Worm (Caenorhabditis elegans) whole organism, early embryonic: ENCODE results near the gene nhr-176.

Experiments used
- F13C5.2 ChIP-seq: sonication (generic microtip); optimal IDR thresholded peaks from 2 replicates; lab custom pipeline; 2017; ENCODE audit warnings: mild to moderate bottlenecking, missing genetic modification characterization, inconsistent platforms, missing compliant biosample characterization
- ama-1 ChIP-seq: fragments of 150-350 bp; optimal IDR thresholded peaks from 2 replicates; lab custom pipeline; 2014
- ceh-36 ChIP-seq: sonication (generic microtip); optimal IDR thresholded peaks from 2 replicates; lab custom pipeline; 2016; ENCODE audit warnings: missing genetic modification characterization, inconsistent platforms, missing compliant biosample characterization
- hmbx-1 ChIP-seq: sonication (generic microtip); optimal IDR thresholded peaks from 2 replicates; lab custom pipeline; 2016; ENCODE audit warnings: mild to moderate bottlenecking, missing genetic modification characterization, missing compliant biosample characterization
- hmg-4 ChIP-seq: fragments of 200-800 bp; sonication (Bioruptor generic); optimal IDR thresholded peaks from 2 replicates; lab custom pipeline; 2018; ENCODE audit warnings: mild to moderate bottlenecking, missing genetic modification characterization, missing compliant biosample characterization
- hnd-1 ChIP-seq: sonication (generic microtip); optimal IDR thresholded peaks from 2 replicates; lab custom pipeline; 2016; ENCODE audit warnings: missing genetic modification characterization, missing compliant biosample characterization
- tbx-37 ChIP-seq: fragments of 200-800 bp; sonication (Bioruptor generic); conservative IDR thresholded peaks from 2 replicates; pipeline ENCODE4 v1.3.6; 2022; ENCODE audit warnings: missing genetic modification reagents, missing genetic modification characterization, missing compliant biosample characterization

ce11 chrV:16099441-16099840 is 28.3 kb downstream of the nhr-176 start, which contains the start of gene str-7:
- no peak for TF ChIP-seq hmg-4 (GFP tag; lab: Kevin White, UChicago)
- TF ChIP-seq F13C5.2 (tag; lab: Kevin White, UChicago), result no peak
- no peak for TF ChIP-seq ama-1 (lab: Kevin White, UChicago)
- TF ChIP-seq ceh-36 (tag; lab: Kevin White, UChicago), result no peak
- TF ChIP-seq tbx-37, result no peak
- TF ChIP-seq hmbx-1 (tag; lab: Kevin White, UChicago), result no peak
- no peak for TF ChIP-seq hnd-1 (tag; lab: Kevin White, UChicago)
